Worm (Caenorhabditis elegans) whole organism, mixed stage, embryonic: ENCODE measurements around the gene srj-57.

ENCODE experiments used
- M03D4.4 ChIP-seq: sonication (generic microtip); optimal IDR thresholded peaks from 2 replicates; lab custom pipeline; 2017; ENCODE audit warnings: mild to moderate bottlenecking, missing genetic modification characterization, missing compliant biosample characterization
- bed-3 ChIP-seq: fragments of 200-800 bp; sonication (Bioruptor generic); optimal IDR thresholded peaks from 3 replicates; lab custom pipeline; 2018; ENCODE audit warnings: mild to moderate bottlenecking, missing genetic modification characterization, moderate library complexity, missing compliant biosample characterization
- blmp-1 ChIP-seq: fragments of 150-350 bp; optimal IDR thresholded peaks from 2 replicates; lab custom pipeline; 2014; ENCODE audit warnings: missing biosample characterization, missing genetic modification characterization
- ceh-39 ChIP-seq: fragments of 150-350 bp; optimal IDR thresholded peaks from 2 replicates; lab custom pipeline; 2014; ENCODE audit warnings: missing biosample characterization, missing genetic modification characterization
- ceh-83 ChIP-seq: fragments of 200-800 bp; sonication (Bioruptor generic); optimal IDR thresholded peaks from 2 replicates; lab custom pipeline; 2018; ENCODE audit warnings: mild to moderate bottlenecking, missing genetic modification characterization, missing compliant biosample characterization
- cnd-1 ChIP-seq: fragments of 200-800 bp; sonication (Bioruptor generic); optimal IDR thresholded peaks from 2 replicates; lab custom pipeline; 2018; ENCODE audit warnings: mild to moderate bottlenecking, missing genetic modification characterization, missing compliant biosample characterization
- drap-1 ChIP-seq: fragments of 200-800 bp; sonication (Bioruptor generic); optimal IDR thresholded peaks from 3 replicates; lab custom pipeline; 2018; ENCODE audit warnings: mild to moderate bottlenecking, missing genetic modification characterization, missing compliant biosample characterization
- elt-1 ChIP-seq: sonication (generic microtip); optimal IDR thresholded peaks from 2 replicates; lab custom pipeline; 2017; ENCODE audit warnings: missing genetic modification characterization, mild to moderate bottlenecking, missing compliant biosample characterization, antibody characterized with exemption, moderate library complexity, borderline replicate concordance; ENCODE audit not compliant: insufficient read depth
- elt-3 ChIP-seq: fragments of 150-350 bp; optimal IDR thresholded peaks from 2 replicates; lab custom pipeline; 2014; ENCODE audit warnings: missing biosample characterization, missing genetic modification characterization
- flh-1 ChIP-seq: fragments of 200-800 bp; sonication (Bioruptor generic); optimal IDR thresholded peaks from 2 replicates; lab custom pipeline; 2018; ENCODE audit warnings: mild to moderate bottlenecking, missing genetic modification characterization, moderate library complexity, missing compliant biosample characterization
- ham-2 ChIP-seq: fragments of 200-800 bp; sonication (Bioruptor generic); optimal IDR thresholded peaks from 2 replicates; lab custom pipeline; 2018; ENCODE audit warnings: mild to moderate bottlenecking, missing genetic modification characterization, missing compliant biosample characterization
- hlh-1 ChIP-seq: fragments of 150-350 bp; optimal IDR thresholded peaks from 2 replicates; lab custom pipeline; 2014; ENCODE audit warnings: missing biosample characterization, missing genetic modification reagents, missing genetic modification characterization
- lin-13 ChIP-seq: fragments of 150-350 bp; optimal IDR thresholded peaks from 2 replicates; lab custom pipeline; 2014; ENCODE audit warnings: missing biosample characterization, missing genetic modification characterization
- lin-32 ChIP-seq: fragments of 200-800 bp; sonication (Bioruptor generic); optimal IDR thresholded peaks from 2 replicates; lab custom pipeline; 2018; ENCODE audit warnings: mild to moderate bottlenecking, missing genetic modification characterization, missing compliant biosample characterization
- lsy-2 ChIP-seq: fragments of 150-350 bp; optimal IDR thresholded peaks from 2 replicates; lab custom pipeline; 2014; ENCODE audit warnings: missing biosample characterization, missing genetic modification characterization
- mab-5 ChIP-seq: fragments of 150-350 bp; optimal IDR thresholded peaks from 2 replicates; lab custom pipeline; 2014; ENCODE audit warnings: missing biosample characterization, missing genetic modification characterization
- mep-1 ChIP-seq: fragments of 150-350 bp; optimal IDR thresholded peaks from 2 replicates; lab custom pipeline; 2017; ENCODE audit warnings: missing biosample characterization, missing genetic modification reagents, missing genetic modification characterization, inconsistent platforms
- mls-2 ChIP-seq: sonication (generic microtip); optimal IDR thresholded peaks from 2 replicates; lab custom pipeline; 2016; ENCODE audit warnings: mild to moderate bottlenecking, missing genetic modification characterization, moderate library complexity, missing compliant biosample characterization
- nhr-12 ChIP-seq: fragments of 150-350 bp; optimal IDR thresholded peaks from 2 replicates; lab custom pipeline; 2014; ENCODE audit warnings: missing biosample characterization, missing genetic modification characterization
- nhr-2 ChIP-seq: fragments of 150-350 bp; optimal IDR thresholded peaks from 2 replicates; lab custom pipeline; 2014; ENCODE audit warnings: missing biosample characterization, missing genetic modification characterization
- nhr-237 ChIP-seq: fragments of 150-350 bp; optimal IDR thresholded peaks from 2 replicates; lab custom pipeline; 2014; ENCODE audit warnings: missing biosample characterization, missing genetic modification characterization
- nhr-28 ChIP-seq: fragments of 150-350 bp; optimal IDR thresholded peaks from 2 replicates; lab custom pipeline; 2014; ENCODE audit warnings: missing biosample characterization, missing genetic modification characterization
- nhr-76 ChIP-seq: sonication (generic microtip); optimal IDR thresholded peaks from 2 replicates; lab custom pipeline; 2017; ENCODE audit warnings: missing biosample characterization, missing genetic modification characterization
- sem-2 ChIP-seq: fragments of 200-800 bp; sonication (Bioruptor generic); optimal IDR thresholded peaks from 2 replicates; lab custom pipeline; 2018; ENCODE audit warnings: mild to moderate bottlenecking, missing genetic modification characterization, missing compliant biosample characterization
- snpc-4 ChIP-seq: fragments of 150-350 bp; optimal IDR thresholded peaks from 2 replicates; lab custom pipeline; 2014; ENCODE audit warnings: missing biosample characterization, missing genetic modification characterization
- sptf-1 ChIP-seq: sonication (generic microtip); optimal IDR thresholded peaks from 2 replicates; lab custom pipeline; 2017; ENCODE audit warnings: mild to moderate bottlenecking, missing genetic modification characterization, moderate library complexity, missing compliant biosample characterization
- tbx-8 ChIP-seq: fragments of 200-800 bp; sonication (Bioruptor generic); optimal IDR thresholded peaks from 2 replicates; lab custom pipeline; 2018; ENCODE audit warnings: mild to moderate bottlenecking, missing genetic modification characterization, moderate library complexity, missing compliant biosample characterization
- unc-120 ChIP-seq: sonication (generic microtip); optimal IDR thresholded peaks from 2 replicates; lab custom pipeline; 2017; ENCODE audit warnings: missing genetic modification characterization, missing compliant biosample characterization; ENCODE audit not compliant: poor library complexity, severe bottlenecking
- unc-39 ChIP-seq: fragments of 150-350 bp; optimal IDR thresholded peaks from 2 replicates; lab custom pipeline; 2014; ENCODE audit warnings: missing biosample characterization, missing genetic modification characterization
- unc-62 ChIP-seq: fragments of 150-350 bp; optimal IDR thresholded peaks from 2 replicates; lab custom pipeline; 2014; ENCODE audit warnings: missing biosample characterization, missing genetic modification reagents, missing genetic modification characterization
- zip-8 ChIP-seq: fragments of 150-350 bp; optimal IDR thresholded peaks from 2 replicates; lab custom pipeline; 2014; ENCODE audit warnings: missing biosample characterization, missing genetic modification characterization
- ztf-11 ChIP-seq: fragments of 150-350 bp; optimal IDR thresholded peaks from 2 replicates; lab custom pipeline; 2014; ENCODE audit warnings: missing biosample characterization, missing genetic modification characterization

Gene srj-57

ce11 chrV:2845771-2846170 lies 9.6 kb downstream of the srj-57 start, which contains the start of gene srj-44:
srj-44 (minus strand) TSS chrV:2845871.
- TF ChIP-seq zip-8 (tag; lab: Kevin White, UChicago) (no peak), lsy-2 (tag; lab: Kevin White, UChicago) (no peak), lin-32 (GFP tag; lab: Kevin White, UChicago) (no peak), ham-2 (GFP tag; lab: Kevin White, UChicago) (no peak), elt-1 (tag; lab: Kevin White, UChicago) (no peak), unc-62 (GFP tag; lab: Kevin White, UChicago) (no peak), sptf-1 (tag; lab: Kevin White, UChicago) (no peak), unc-120 (tag; lab: Kevin White, UChicago) (no peak), hlh-1 (tag; lab: Kevin White, UChicago) (no peak), mep-1 (tag; lab: Kevin White, UChicago) (no peak), ztf-11 (tag; lab: Kevin White, UChicago) (no peak), drap-1 (GFP tag; lab: Kevin White, UChicago) (no peak), nhr-2 (tag; lab: Kevin White, UChicago) (no peak), cnd-1 (tag; lab: Kevin White, UChicago) (no peak), ceh-83 (GFP tag; lab: Kevin White, UChicago) (no peak), ceh-39 (tag; lab: Kevin White, UChicago) (no peak), M03D4.4 (no peak), elt-3 (tag; lab: Kevin White, UChicago) (no peak), tbx-8 (GFP tag; lab: Kevin White, UChicago) (no peak), flh-1 (GFP tag; lab: Kevin White, UChicago) (no peak)

ce11 chrV:2836501-2836900 lies 18.9 kb downstream of the srj-57 start, which contains the start of gene srj-45:
srj-45 (minus strand) TSS chrV:2836601.
- no peak for TF ChIP-seq nhr-237 (tag; lab: Kevin White, UChicago)
- no peak for TF ChIP-seq cnd-1 (tag; lab: Kevin White, UChicago)
- no peak for TF ChIP-seq unc-39
- no peak for TF ChIP-seq nhr-12
- no peak for TF ChIP-seq bed-3 (GFP tag; lab: Kevin White, UChicago)
- TF ChIP-seq mab-5 = no peak
- no peak for TF ChIP-seq nhr-28 (tag; lab: Kevin White, UChicago)
- TF ChIP-seq unc-62 (GFP tag; lab: Kevin White, UChicago) = no peak

ce11 chrV:2832666-2833065 lies 22.7 kb downstream of the srj-57 start, which contains the start of gene srj-50:
srj-50 (plus strand) TSS chrV:2832966.
- TF ChIP-seq mep-1 (tag; lab: Kevin White, UChicago) (no peak), nhr-2 (tag; lab: Kevin White, UChicago) (no peak), sptf-1 (tag; lab: Kevin White, UChicago) (no peak), flh-1 (GFP tag; lab: Kevin White, UChicago) (no peak), ztf-11 (tag; lab: Kevin White, UChicago) (no peak), drap-1 (GFP tag; lab: Kevin White, UChicago) (no peak), snpc-4 (no peak), lsy-2 (tag; lab: Kevin White, UChicago) (no peak), ham-2 (GFP tag; lab: Kevin White, UChicago) (no peak), lin-32 (GFP tag; lab: Kevin White, UChicago) (no peak), zip-8 (tag; lab: Kevin White, UChicago) (no peak), mls-2 (no peak), sem-2 (GFP tag; lab: Kevin White, UChicago) (no peak), unc-62 (GFP tag; lab: Kevin White, UChicago) (no peak), blmp-1 (tag; lab: Kevin White, UChicago) (no peak), bed-3 (GFP tag; lab: Kevin White, UChicago) (no peak), mab-5 (no peak)

ce11 chrV:2830817-2831216 lies 24.6 kb downstream of the srj-57 start, which contains the start of gene srw-2:
srw-2 (plus strand) TSS chrV:2830878.
- TF ChIP-seq unc-39 (no peak), nhr-12 (no peak), cnd-1 (tag; lab: Kevin White, UChicago) (no peak), flh-1 (GFP tag; lab: Kevin White, UChicago) (no peak), mep-1 (tag; lab: Kevin White, UChicago) (no peak), nhr-2 (tag; lab: Kevin White, UChicago) (no peak), M03D4.4 (no peak), unc-62 (GFP tag; lab: Kevin White, UChicago) (no peak), ceh-39 (tag; lab: Kevin White, UChicago) (no peak), nhr-76 (tag; lab: Kevin White, UChicago) (no peak), nhr-28 (tag; lab: Kevin White, UChicago) (no peak), snpc-4 (no peak), lin-13 (tag; lab: Kevin White, UChicago) (no peak), ham-2 (GFP tag; lab: Kevin White, UChicago) (no peak), mab-5 (no peak), lin-32 (GFP tag; lab: Kevin White, UChicago) (no peak), blmp-1 (tag; lab: Kevin White, UChicago) (no peak)
